Worm (Caenorhabditis elegans): ENCODE measurements around the gene C10C5.3.
A peak's percentile ranks its signal among the peaks of the same experiment; 100 is the strongest.

The C10C5.3 gene

ce11 chrIV:9396118-9396517 is 21.5 kb downstream of the C10C5.3 start, which contains the start of gene col-121:
Gene col-121 (minus strand): TSS chrIV:9396218.
- no peak for TF ChIP-seq nhr-102 (tag; optimal IDR thresholded peaks at IDR 0.05)
- no peak for TF ChIP-seq T20F7.1 (GFP tag; optimal IDR thresholded peaks at IDR 0.05)
- no peak for TF ChIP-seq zfp-3 (GFP tag; conservative IDR thresholded peaks at IDR 0.05)
- no peak for TF ChIP-seq egl-27 (tag; optimal IDR thresholded peaks at IDR 0.05)
- TF ChIP-seq dmd-9 (GFP tag; IDR thresholded peaks at IDR 0.05): no peak
- TF ChIP-seq egl-43 (GFP tag; IDR thresholded peaks at IDR 0.05): no peak

ce11 chrIV:9397278-9397677 is 22.6 kb downstream of the C10C5.3 start, which contains the start of gene F56D5.3:
Gene F56D5.3 (plus strand): TSS chrIV:9397578.
- TF ChIP-seq nhr-41 (GFP tag; IDR thresholded peaks at IDR 0.05) (no peak), Y5F2A.4 (GFP tag; optimal IDR thresholded peaks at IDR 0.05) (no peak), F44E2.7 (GFP tag; IDR thresholded peaks at IDR 0.05) (no peak), snpc-4 (tag; optimal IDR thresholded peaks at IDR 0.05) (no peak), gei-8 (GFP tag; optimal IDR thresholded peaks at IDR 0.05) (no peak), nhr-6 (tag; optimal IDR thresholded peaks at IDR 0.05) (no peak), nhr-237 (tag; optimal IDR thresholded peaks at IDR 0.05) (no peak), T20F7.1 (GFP tag; optimal IDR thresholded peaks at IDR 0.05) (no peak), nhr-10 (tag; optimal IDR thresholded peaks at IDR 0.05) (no peak)

ce11 chrIV:9398512-9398911 is 23.9 kb downstream of the C10C5.3 start, which contains the start of gene F56D5.2:
Gene F56D5.2 (minus strand): TSS chrIV:9398612.
- TF ChIP-seq dmd-8 (GFP tag; IDR thresholded peaks at IDR 0.05) (no peak), aha-1 (tag) (peak; percentile 66)

ce11 chrIV:9401715-9402114 is 27.1 kb downstream of the C10C5.3 start, which contains the start of gene F56D5.6:
Gene F56D5.6 (plus strand): TSS chrIV:9401922.
- no peak for TF ChIP-seq Y75B8A.6 (GFP tag; IDR thresholded peaks at IDR 0.05)
- no peak for TF ChIP-seq daf-16 (GFP tag; optimal IDR thresholded peaks at IDR 0.05)
- peak; percentile 88 for TF ChIP-seq daf-16 (tag; optimal IDR thresholded peaks at IDR 0.05)
- TF ChIP-seq ctbp-1 (GFP tag; IDR thresholded peaks at IDR 0.05): no peak
- no peak for TF ChIP-seq lim-7 (GFP tag; IDR thresholded peaks at IDR 0.05)
- TF ChIP-seq ceh-82 (tag; optimal IDR thresholded peaks at IDR 0.05): no peak
- TF ChIP-seq dve-1 (tag; optimal IDR thresholded peaks at IDR 0.05; ENCODE audit: insufficient read depth): peak; percentile 71
- TF ChIP-seq aha-1 (tag): peak; percentile 58
- no peak for TF ChIP-seq mdt-29 (GFP tag; IDR thresholded peaks at IDR 0.05)
- no peak for TF ChIP-seq set-16 (GFP tag; IDR thresholded peaks at IDR 0.05)
- TF ChIP-seq lin-29 (GFP tag; IDR thresholded peaks at IDR 0.05): no peak
- TF ChIP-seq nhr-28 (tag; optimal IDR thresholded peaks at IDR 0.05): peak; percentile 78
- no peak for TF ChIP-seq daf-19 (GFP tag; conservative IDR thresholded peaks at IDR 0.05)
- peak; percentile 68 for TF ChIP-seq pqm-1 (tag; optimal IDR thresholded peaks at IDR 0.05)
- TF ChIP-seq zip-2 (tag; optimal IDR thresholded peaks at IDR 0.05): no peak
- no peak for TF ChIP-seq lsy-2 (tag; optimal IDR thresholded peaks at IDR 0.05)
- TF ChIP-seq duxl-1 (tag; optimal IDR thresholded peaks at IDR 0.05; ENCODE audit: poor library complexity): no peak
- no peak for TF ChIP-seq snpc-4 (tag; optimal IDR thresholded peaks at IDR 0.05)
- TF ChIP-seq ceh-20 (GFP tag; IDR thresholded peaks at IDR 0.05): no peak
- no peak for TF ChIP-seq skn-1 (tag; optimal IDR thresholded peaks at IDR 0.05)
- TF ChIP-seq F49E8.2 (tag; optimal IDR thresholded peaks at IDR 0.05; ENCODE audit: borderline replicate concordance): no peak
- no peak for TF ChIP-seq Y48G9A.11 (GFP tag; IDR thresholded peaks at IDR 0.05)
- no peak for TF ChIP-seq mep-1 (tag; optimal IDR thresholded peaks at IDR 0.05)
- no peak for TF ChIP-seq ceh-28 (tag; optimal IDR thresholded peaks at IDR 0.05)
- TF ChIP-seq php-3 (GFP tag; IDR thresholded peaks at IDR 0.05): 0 out of 2 replicates have a peak, but pooled peaks have one; percentile 31
- peak; percentile 14; the same call in 1 of the 2 replicates for TF ChIP-seq dmd-6 (GFP tag; IDR thresholded peaks at IDR 0.05)
- 0 out of 2 replicates have a peak, but pooled peaks have one; percentile 27 for TF ChIP-seq lin-1 (GFP tag; IDR thresholded peaks at IDR 0.05)
- TF ChIP-seq gei-8 (GFP tag; optimal IDR thresholded peaks at IDR 0.05): no peak

Measured in whole organism, L4 larva.